Fruit fly (Drosophila melanogaster) whole organism, adult: ENCODE results near the gene RAF2.

Experiments
- CG11617 ChIP-seq: fragments of 200-800 bp; sonication (Bioruptor generic); optimal IDR thresholded peaks from 2 replicates; lab custom pipeline; 2017; ENCODE audit warnings: mild to moderate bottlenecking, missing biosample characterization, missing genetic modification reagents, missing genetic modification characterization
- CG14711 ChIP-seq: fragments of 200-800 bp; sonication (Bioruptor generic); optimal IDR thresholded peaks from 2 replicates; lab custom pipeline; 2018; ENCODE audit warnings: missing biosample characterization, mild to moderate bottlenecking, missing genetic modification characterization, moderate library complexity
- CG1620 ChIP-seq: fragments of 200-800 bp; sonication (Bioruptor generic); optimal IDR thresholded peaks from 2 replicates; lab custom pipeline; 2016; ENCODE audit warnings: missing biosample characterization, missing genetic modification characterization
- CG33017 ChIP-seq: fragments of 200-800 bp; sonication (Bioruptor generic); optimal IDR thresholded peaks from 2 replicates; lab custom pipeline; 2018; ENCODE audit warnings: missing biosample characterization, mild to moderate bottlenecking, missing genetic modification characterization, moderate library complexity
- CG5204 ChIP-seq: fragments of 200-800 bp; sonication (Bioruptor generic); optimal IDR thresholded peaks from 2 replicates; lab custom pipeline; 2016; ENCODE audit warnings: missing biosample characterization, missing genetic modification characterization
- CG7045 ChIP-seq: fragments of 200-800 bp; sonication (Bioruptor generic); optimal IDR thresholded peaks from 2 replicates; lab custom pipeline; 2017; ENCODE audit warnings: missing biosample characterization, mild to moderate bottlenecking, missing genetic modification characterization
- CG7101 ChIP-seq: fragments of 200-800 bp; sonication (Bioruptor generic); optimal IDR thresholded peaks from 2 replicates; lab custom pipeline; 2018; ENCODE audit warnings: missing biosample characterization, mild to moderate bottlenecking, missing genetic modification characterization, moderate library complexity
- Clk ChIP-seq: fragments of 200-800 bp; sonication (Bioruptor generic); optimal IDR thresholded peaks from 2 replicates; lab custom pipeline; 2017; ENCODE audit warnings: missing biosample characterization, missing genetic modification characterization
- Crg-1 ChIP-seq: fragments of 200-800 bp; sonication (Bioruptor generic); optimal IDR thresholded peaks from 2 replicates; lab custom pipeline; 2016; ENCODE audit warnings: missing biosample characterization, missing genetic modification characterization
- Hr96 ChIP-seq: fragments of 200-800 bp; sonication (Bioruptor generic); optimal IDR thresholded peaks from 2 replicates; lab custom pipeline; 2016; ENCODE audit warnings: missing biosample characterization, missing genetic modification characterization
- Mnt ChIP-seq: fragments of 200-800 bp; sonication (Bioruptor generic); optimal IDR thresholded peaks from 2 replicates; lab custom pipeline; 2016; ENCODE audit warnings: missing biosample characterization, mild to moderate bottlenecking, missing genetic modification characterization
- bab1 ChIP-seq: fragments of 200-800 bp; sonication (Bioruptor generic); optimal IDR thresholded peaks from 3 replicates; lab custom pipeline; 2019; ENCODE audit warnings: missing biosample characterization, mild to moderate bottlenecking, missing genetic modification characterization, moderate library complexity
- cic ChIP-seq: fragments of 200-800 bp; sonication (Bioruptor generic); optimal IDR thresholded peaks from 2 replicates; lab custom pipeline; 2017; ENCODE audit warnings: missing biosample characterization, mild to moderate bottlenecking, missing genetic modification characterization, moderate library complexity
- cnc ChIP-seq, 2 experiments: fragments of >200 bp; optimal IDR thresholded peaks; 2 replicates each; lab custom pipeline; 2017
- kay ChIP-seq: fragments of 200-800 bp; sonication (Bioruptor generic); peaks from one replicate; lab custom pipeline; 2016; ENCODE audit warnings: missing biosample characterization, missing genetic modification characterization, borderline replicate concordance
- ovo ChIP-seq: fragments of 200-800 bp; sonication (Bioruptor generic); optimal IDR thresholded peaks from 2 replicates; lab custom pipeline; 2016; ENCODE audit warnings: missing biosample characterization, missing genetic modification characterization
- pad ChIP-seq: fragments of 200-800 bp; sonication (Bioruptor generic); optimal IDR thresholded peaks from 3 replicates; lab custom pipeline; 2017; ENCODE audit warnings: missing biosample characterization, missing genetic modification characterization, mild to moderate bottlenecking, moderate library complexity, missing genetic modification reagents
- tj ChIP-seq: fragments of 200-800 bp; sonication (Bioruptor generic); optimal IDR thresholded peaks from 3 replicates; lab custom pipeline; 2017; ENCODE audit warnings: missing biosample characterization, mild to moderate bottlenecking, missing genetic modification characterization, moderate library complexity
- toe ChIP-seq: fragments of 200-800 bp; sonication (Bioruptor generic); optimal IDR thresholded peaks from 2 replicates; lab custom pipeline; 2016; ENCODE audit warnings: missing biosample characterization, missing genetic modification characterization

The RAF2 gene

dm6 chr3L:16385880-16386584, at the start of gene RAF2, which contains the start of gene Agpat3:
TSS of gene RAF2 (plus strand) at chr3L:16386327.
TSS of gene Agpat3 (minus strand) at chr3L:16385957.
- no peak for TF ChIP-seq CG1620 (GFP tag; lab: Kevin White, UChicago)
- TF ChIP-seq CG7101 (tag; lab: Kevin White, UChicago), result peak; percentile 7
- peak; percentile 27 for TF ChIP-seq CG11617
- peak; percentile 5 for TF ChIP-seq Hr96
- peak; percentile 60 for TF ChIP-seq toe (GFP tag; lab: Kevin White, UChicago)
- no peak for TF ChIP-seq cic (GFP tag; lab: Kevin White, UChicago)
- no peak for TF ChIP-seq pad (GFP tag; lab: Kevin White, UChicago)
- peak; percentile 86 for TF ChIP-seq CG14711 (tag; lab: Kevin White, UChicago)

- TF ChIP-seq toe (GFP tag; lab: Kevin White, UChicago) (no peak), CG5204 (no peak), CG14711 (tag; lab: Kevin White, UChicago) (no peak), pad (GFP tag; lab: Kevin White, UChicago) (no peak), CG7101 (tag; lab: Kevin White, UChicago) (no peak), ovo (GFP tag; lab: Kevin White, UChicago) (no peak), CG7045 (GFP tag; lab: Kevin White, UChicago) (no peak), Clk (no peak), tj (GFP tag; lab: Kevin White, UChicago) (no peak), Crg-1 (GFP tag; lab: Kevin White, UChicago) (no peak)
These were observed 48.4 kb upstream of the RAF2 start for dm6 chr3L:16337739-16338138.

- TF ChIP-seq kay (GFP tag; lab: Kevin White, UChicago) (no peak), Hr96 (no peak), CG11617 (no peak), Clk (no peak), CG33017 (tag; lab: Kevin White, UChicago) (no peak), toe (GFP tag; lab: Kevin White, UChicago) (no peak), CG14711 (tag; lab: Kevin White, UChicago) (no peak), ovo (GFP tag; lab: Kevin White, UChicago) (no peak), pad (GFP tag; lab: Kevin White, UChicago) (no peak), Crg-1 (GFP tag; lab: Kevin White, UChicago) (no peak), CG5204 (no peak), tj (GFP tag; lab: Kevin White, UChicago) (no peak), cnc (optimal IDR thresholded peaks at IDR 0.05; lab: Kevin White, UChicago) (no peak), Mnt (GFP tag; lab: Kevin White, UChicago) (no peak), CG7045 (GFP tag; lab: Kevin White, UChicago) (no peak), CG1620 (GFP tag; lab: Kevin White, UChicago) (no peak)
These were observed 47.4 kb upstream of the RAF2 start, which contains the start of gene CG4998 for dm6 chr3L:16338703-16339102. TSS of gene CG4998 (plus strand) at chr3L:16339003.

- TF ChIP-seq CG33017 (tag; lab: Kevin White, UChicago) (no peak), toe (GFP tag; lab: Kevin White, UChicago) (no peak), CG5204 (no peak), CG7045 (GFP tag; lab: Kevin White, UChicago) (no peak), pad (GFP tag; lab: Kevin White, UChicago) (no peak), bab1 (no peak)
These were observed 46.7 kb upstream of the RAF2 start for dm6 chr3L:16339463-16339862.

dm6 chr3L:16339873-16340272, 46.3 kb upstream of the RAF2 start:
- TF ChIP-seq bab1, result no peak

- TF ChIP-seq Clk (no peak), tj (GFP tag; lab: Kevin White, UChicago) (no peak)
These were observed 40.1 kb upstream of the RAF2 start, which contains the start of gene CG33257 for dm6 chr3L:16346023-16346422. TSS of gene CG33257 (plus strand) at chr3L:16346323.

- TF ChIP-seq toe (GFP tag; lab: Kevin White, UChicago), result no peak
- no peak for TF ChIP-seq Clk
- no peak for TF ChIP-seq ovo (GFP tag; lab: Kevin White, UChicago)
- no peak for TF ChIP-seq tj (GFP tag; lab: Kevin White, UChicago)
- TF ChIP-seq bab1, result no peak
- no peak for TF ChIP-seq kay (GFP tag; lab: Kevin White, UChicago)
- no peak for TF ChIP-seq CG33017 (tag; lab: Kevin White, UChicago)
These were observed 38.2 kb upstream of the RAF2 start, which contains the start of gene mRpS34 for dm6 chr3L:16347914-16348313. TSS of gene mRpS34 (plus strand) at chr3L:16348074.

- no peak for TF ChIP-seq Crg-1 (GFP tag; lab: Kevin White, UChicago)
- TF ChIP-seq CG5204, result no peak
- TF ChIP-seq Mnt (GFP tag; lab: Kevin White, UChicago), result no peak
- TF ChIP-seq Clk, result no peak
These were observed 36.4 kb upstream of the RAF2 start for dm6 chr3L:16349686-16350085.
